Fruit fly (Drosophila melanogaster) whole organism, embryonic: ENCODE results near the gene CG6749.

Source experiments
- Adf1 ChIP-seq: fragments of 200-800 bp; sonication (Bioruptor generic); IDR thresholded peaks from 2 replicates; pipeline ENCODE4 v1.3.6; 2022; ENCODE audit warnings: missing biosample characterization, missing genetic modification characterization
- BEAF-32 ChIP-seq: fragments of 200-800 bp; sonication (Bioruptor generic); optimal IDR thresholded peaks from 3 replicates; lab custom pipeline; 2017; ENCODE audit warnings: missing biosample characterization, missing genetic modification characterization, mild to moderate bottlenecking, moderate library complexity, missing genetic modification reagents
- CG10274 ChIP-seq: fragments of 200-800 bp; sonication (Bioruptor generic); optimal IDR thresholded peaks from 3 replicates; lab custom pipeline; 2017; ENCODE audit warnings: missing biosample characterization, mild to moderate bottlenecking, missing genetic modification characterization
- CG10959 ChIP-seq: fragments of 200-800 bp; sonication (Bioruptor generic); IDR thresholded peaks from 2 replicates; pipeline ENCODE4 v1.3.6; 2022; ENCODE audit warnings: missing biosample characterization, missing genetic modification characterization
- CG11456 ChIP-seq: fragments of 200-800 bp; sonication (Bioruptor generic); IDR thresholded peaks from 3 replicates; pipeline ENCODE4 v1.3.6; 2022; ENCODE audit warnings: missing biosample characterization, missing genetic modification characterization
- CG12104 ChIP-seq: fragments of 200-800 bp; sonication (Bioruptor generic); optimal IDR thresholded peaks from 3 replicates; lab custom pipeline; 2016; ENCODE audit warnings: missing biosample characterization, missing genetic modification characterization
- CG12299 ChIP-seq: fragments of 200-800 bp; sonication (Bioruptor generic); optimal IDR thresholded peaks from 2 replicates; lab custom pipeline; 2018; ENCODE audit warnings: missing biosample characterization, mild to moderate bottlenecking, missing genetic modification characterization
- CG1233 ChIP-seq: fragments of 200-800 bp; sonication (Bioruptor generic); optimal IDR thresholded peaks from 4 replicates; lab custom pipeline; 2018; ENCODE audit warnings: missing biosample characterization, mild to moderate bottlenecking, missing genetic modification characterization
- CG14710 ChIP-seq: fragments of 200-800 bp; sonication (Bioruptor generic); optimal IDR thresholded peaks from 3 replicates; lab custom pipeline; 2019; ENCODE audit warnings: missing biosample characterization, mild to moderate bottlenecking, missing genetic modification characterization, moderate library complexity
- CG15479 ChIP-seq: fragments of 200-800 bp; sonication (Bioruptor generic); optimal IDR thresholded peaks from 3 replicates; lab custom pipeline; 2019; ENCODE audit warnings: missing biosample characterization, mild to moderate bottlenecking, missing genetic modification characterization, moderate library complexity
- CG16815 ChIP-seq: fragments of 200-800 bp; sonication (Bioruptor generic); optimal IDR thresholded peaks from 3 replicates; lab custom pipeline; 2017; ENCODE audit warnings: missing biosample characterization, mild to moderate bottlenecking, missing genetic modification characterization
- CG1792 ChIP-seq: fragments of 200-800 bp; sonication (Bioruptor generic); optimal IDR thresholded peaks from 2 replicates; lab custom pipeline; 2016; ENCODE audit warnings: missing biosample characterization, missing genetic modification characterization
- CG2202 ChIP-seq: fragments of 200-800 bp; sonication (Bioruptor generic); optimal IDR thresholded peaks from 2 replicates; lab custom pipeline; 2018; ENCODE audit warnings: missing biosample characterization, mild to moderate bottlenecking, missing genetic modification characterization
- CG31365 ChIP-seq: fragments of 200-800 bp; sonication (Bioruptor generic); optimal IDR thresholded peaks from 2 replicates; lab custom pipeline; 2018; ENCODE audit warnings: missing biosample characterization, mild to moderate bottlenecking, missing genetic modification characterization
- CG32772 ChIP-seq: fragments of 200-800 bp; sonication (Bioruptor generic); IDR thresholded peaks from 2 replicates; pipeline ENCODE4 v1.3.6; 2022; ENCODE audit warnings: missing biosample characterization, missing genetic modification characterization
- CG34422 ChIP-seq: fragments of 200-800 bp; sonication (Bioruptor generic); IDR thresholded peaks from 3 replicates; pipeline ENCODE4 v1.3.6; 2022; ENCODE audit warnings: missing biosample characterization, missing genetic modification characterization
- CG6175 ChIP-seq: fragments of 200-800 bp; sonication (Bioruptor generic); IDR thresholded peaks from 3 replicates; pipeline ENCODE4 v1.3.6; 2022; ENCODE audit warnings: missing biosample characterization, missing genetic modification characterization
- CG6689 ChIP-seq: fragments of 200-800 bp; sonication (Bioruptor generic); IDR thresholded peaks from 2 replicates; pipeline ENCODE4 v1.3.6; 2022; ENCODE audit warnings: missing biosample characterization, missing genetic modification characterization
- CG7372 ChIP-seq: fragments of 200-800 bp; sonication (Bioruptor generic); IDR thresholded peaks from 2 replicates; pipeline ENCODE4 v1.3.6; 2022; ENCODE audit warnings: missing biosample characterization, missing genetic modification characterization
- CG8290 ChIP-seq, 3 experiments: fragments of 200-800 bp; sonication (Bioruptor generic); optimal IDR thresholded peaks; 2 replicates each; lab custom pipeline; 2016 to 2019; ENCODE audit warnings: missing biosample characterization in 3 of 3, missing genetic modification characterization in 3 of 3, mild to moderate bottlenecking in 2 of 3, moderate library complexity in 1 of 3
- Eip74EF ChIP-seq, 2 experiments: fragments of 200-800 bp in 1 of 2; fragments of >200 bp in 1 of 2; sonication (Bioruptor generic) in 1 of 2; optimal IDR thresholded peaks; 2 replicates each; lab custom pipeline; 2017 to 2019; ENCODE audit warnings: missing biosample characterization in 2 of 2, missing genetic modification characterization in 2 of 2, mild to moderate bottlenecking in 1 of 2, moderate library complexity in 1 of 2
- GATAe ChIP-seq: fragments of 200-800 bp; sonication (Bioruptor generic); conservative IDR thresholded peaks from 2 replicates; pipeline ENCODE4 v1.3.6; 2022; ENCODE audit warnings: missing biosample characterization, missing genetic modification characterization
- H2.0 ChIP-seq: fragments of 200-800 bp; sonication (Bioruptor generic); IDR thresholded peaks from 2 replicates; pipeline ENCODE4 v1.3.6; 2022; ENCODE audit warnings: missing biosample characterization, missing genetic modification characterization
- Hsf ChIP-seq: fragments of 200-800 bp; sonication (Bioruptor generic); optimal IDR thresholded peaks from 3 replicates; lab custom pipeline; 2016; ENCODE audit warnings: missing biosample characterization, missing genetic modification characterization
- MTF-1 ChIP-seq: fragments of 200-800 bp; sonication (Bioruptor generic); optimal IDR thresholded peaks from 2 replicates; lab custom pipeline; 2018; ENCODE audit warnings: missing biosample characterization, mild to moderate bottlenecking, missing genetic modification characterization, borderline replicate concordance
- Meics ChIP-seq: fragments of 200-800 bp; sonication (Bioruptor generic); optimal IDR thresholded peaks from 2 replicates; lab custom pipeline; 2017; ENCODE audit warnings: missing biosample characterization, mild to moderate bottlenecking, missing genetic modification characterization
- Mrtf ChIP-seq: fragments of 200-800 bp; sonication (Bioruptor generic); IDR thresholded peaks from 3 replicates; pipeline ENCODE4 v1.3.6; 2022; ENCODE audit warnings: missing biosample characterization, missing genetic modification characterization
- Oaz ChIP-seq: fragments of 200-800 bp; sonication (Bioruptor generic); IDR thresholded peaks from 2 replicates; pipeline ENCODE4 v1.3.6; 2022; ENCODE audit warnings: missing biosample characterization, missing genetic modification characterization
- Oli ChIP-seq: fragments of 200-800 bp; sonication (Bioruptor generic); optimal IDR thresholded peaks from 2 replicates; lab custom pipeline; 2018; ENCODE audit warnings: missing biosample characterization, mild to moderate bottlenecking, missing genetic modification characterization, moderate library complexity
- Sox100B ChIP-seq: fragments of 200-800 bp; sonication (Bioruptor generic); optimal IDR thresholded peaks from 3 replicates; lab custom pipeline; 2018; ENCODE audit warnings: missing biosample characterization, mild to moderate bottlenecking, missing genetic modification characterization
- Usf ChIP-seq: fragments of 200-800 bp; sonication (Bioruptor generic); optimal IDR thresholded peaks from 2 replicates; lab custom pipeline; 2017; ENCODE audit warnings: missing genotype, missing biosample characterization, missing genetic modification characterization
- YL-1 ChIP-seq: fragments of 200-800 bp; sonication (Bioruptor generic); optimal IDR thresholded peaks from 3 replicates; lab custom pipeline; 2017; ENCODE audit warnings: missing biosample characterization, mild to moderate bottlenecking, missing genetic modification characterization
- ash1 ChIP-seq: fragments of 200-800 bp; sonication (Bioruptor generic); optimal IDR thresholded peaks from 2 replicates; lab custom pipeline; 2018; ENCODE audit warnings: missing biosample characterization, mild to moderate bottlenecking, missing genetic modification characterization
- cato ChIP-seq: fragments of 200-800 bp; sonication (Bioruptor generic); optimal IDR thresholded peaks from 2 replicates; lab custom pipeline; 2016; ENCODE audit warnings: missing biosample characterization, missing genetic modification characterization, borderline replicate concordance
- chif ChIP-seq, 2 experiments: fragments of 200-800 bp; sonication (Bioruptor generic); optimal IDR thresholded peaks; 3 replicates each; lab custom pipeline; 2016; ENCODE audit warnings: missing biosample characterization in 2 of 2, missing genetic modification characterization in 2 of 2
- da ChIP-seq: fragments of 200-800 bp; sonication (Bioruptor generic); optimal IDR thresholded peaks from 2 replicates; lab custom pipeline; 2016; ENCODE audit warnings: missing biosample characterization, missing genetic modification characterization
- dysf ChIP-seq: fragments of 200-800 bp; sonication (Bioruptor generic); IDR thresholded peaks from 3 replicates; pipeline ENCODE4 v1.3.6; 2022; ENCODE audit warnings: missing biosample characterization, missing genetic modification characterization
- ems ChIP-seq: fragments of 200-800 bp; sonication (Bioruptor generic); optimal IDR thresholded peaks from 3 replicates; lab custom pipeline; 2016; ENCODE audit warnings: missing biosample characterization, missing genetic modification characterization
- gt ChIP-seq: fragments of 200-800 bp; sonication (Bioruptor generic); IDR thresholded peaks from 2 replicates; pipeline ENCODE4 v1.3.6; 2022; ENCODE audit warnings: missing biosample characterization, missing genetic modification characterization
- hth ChIP-seq: fragments of >200 bp; optimal IDR thresholded peaks from 2 replicates; lab custom pipeline; 2017; ENCODE audit warnings: inconsistent platforms
- insv ChIP-seq, 2 experiments: fragments of 200-800 bp; sonication (Bioruptor generic); optimal IDR thresholded peaks; 3 replicates each; lab custom pipeline; 2016 to 2018; ENCODE audit warnings: missing biosample characterization in 2 of 2, missing genetic modification characterization in 2 of 2
- lilli ChIP-seq: fragments of 200-800 bp; sonication (Bioruptor generic); optimal IDR thresholded peaks from 3 replicates; lab custom pipeline; 2016; ENCODE audit warnings: missing biosample characterization, missing genetic modification characterization
- luna ChIP-seq: fragments of 200-800 bp; sonication (Bioruptor generic); optimal IDR thresholded peaks from 2 replicates; lab custom pipeline; 2016; ENCODE audit warnings: missing biosample characterization, missing genetic modification characterization
- odd ChIP-seq: fragments of 200-800 bp; sonication (Bioruptor generic); optimal IDR thresholded peaks from 2 replicates; lab custom pipeline; 2017; ENCODE audit warnings: missing biosample characterization, mild to moderate bottlenecking, missing genetic modification characterization
- pnt ChIP-seq: fragments of 200-800 bp; sonication (Bioruptor generic); optimal IDR thresholded peaks from 3 replicates; lab custom pipeline; 2016; ENCODE audit warnings: missing biosample characterization, missing genetic modification characterization
- pum ChIP-seq: fragments of 200-800 bp; sonication (Bioruptor generic); optimal IDR thresholded peaks from 2 replicates; lab custom pipeline; 2016; ENCODE audit warnings: missing biosample characterization, missing genetic modification characterization
- salm ChIP-seq: fragments of 200-800 bp; sonication (Bioruptor generic); optimal IDR thresholded peaks from 2 replicates; lab custom pipeline; 2018; ENCODE audit warnings: missing biosample characterization, mild to moderate bottlenecking, missing genetic modification characterization
- sens ChIP-seq: fragments of 200-800 bp; sonication (Bioruptor generic); peaks from one replicate; lab custom pipeline; 2016; ENCODE audit warnings: missing biosample characterization, missing genetic modification characterization
- sna ChIP-seq: fragments of 200-800 bp; sonication (Bioruptor generic); IDR thresholded peaks from 2 replicates; pipeline ENCODE4 v1.3.6; 2022; ENCODE audit warnings: missing biosample characterization, missing genetic modification characterization; ENCODE audit not compliant: partially characterized antibody
- tin ChIP-seq: fragments of 200-800 bp; sonication (Bioruptor generic); optimal IDR thresholded peaks from 3 replicates; lab custom pipeline; 2016; ENCODE audit warnings: missing biosample characterization, missing genetic modification characterization
- unc-4 ChIP-seq: fragments of 200-800 bp; sonication (Bioruptor generic); IDR thresholded peaks from 2 replicates; pipeline ENCODE4 v1.3.6; 2022; ENCODE audit warnings: missing biosample characterization, missing genetic modification characterization; ENCODE audit not compliant: partially characterized antibody
- wor ChIP-seq: fragments of 200-800 bp; sonication (Bioruptor generic); IDR thresholded peaks from 2 replicates; pipeline ENCODE4 v1.3.6; 2022; ENCODE audit warnings: missing biosample characterization, missing genetic modification characterization

The CG6749 gene

dm6 chr3L:9695647-9696046, 38.0 kb downstream of the CG6749 start (continued):
- TF ChIP-seq unc-4 (GFP tag; lab: Robert Waterston, UW) (no peak), Oaz (GFP tag; lab: Robert Waterston, UW) (no peak), CG12104 (no peak), insv (GFP tag; optimal IDR thresholded peaks at IDR 0.05; lab: Kevin White, UChicago) (no peak), CG6175 (GFP tag; lab: Robert Waterston, UW) (no peak), CG15479 (GFP tag; lab: Kevin White, UChicago) (no peak), Hsf (GFP tag; lab: Kevin White, UChicago) (no peak), CG1792 (no peak), pum (no peak), CG1233 (GFP tag; lab: Kevin White, UChicago) (no peak), BEAF-32 (no peak), CG32772 (GFP tag; lab: Robert Waterston, UW) (no peak), CG12299 (tag; lab: Kevin White, UChicago) (no peak), ash1 (no peak), CG16815 (GFP tag; lab: Kevin White, UChicago) (no peak), Adf1 (GFP tag; lab: Robert Waterston, UW) (no peak), chif (GFP tag; optimal IDR thresholded peaks at IDR 0.05; lab: Kevin White, UChicago) (no peak), CG8290 (GFP tag; optimal IDR thresholded peaks at IDR 0.05; lab: Kevin White, UChicago) (no peak), CG8290 (tag; optimal IDR thresholded peaks at IDR 0.05; lab: Kevin White, UChicago) (no peak), odd (no peak), tin (no peak), CG10274 (GFP tag; lab: Kevin White, UChicago) (no peak), Oli (tag; lab: Kevin White, UChicago) (peak; percentile 46), Eip74EF (GFP tag; optimal IDR thresholded peaks at IDR 0.05; lab: Kevin White, UChicago) (peak in 1 of 2 experiments; percentile 33), dysf (GFP tag; lab: Robert Waterston, UW) (peak; percentile 47; the same call in 1 of the 3 replicates), CG10959 (GFP tag; lab: Robert Waterston, UW) (no peak), MTF-1 (GFP tag; lab: Kevin White, UChicago) (no peak), CG7372 (no peak), Mrtf (GFP tag; lab: Robert Waterston, UW) (no peak), Meics (GFP tag; lab: Kevin White, UChicago) (peak; percentile 41), lilli (peak; percentile 13), GATAe (GFP tag; lab: Robert Waterston, UW) (no peak), CG2202 (tag; lab: Kevin White, UChicago) (no peak), sens (GFP tag; lab: Kevin White, UChicago) (peak; percentile 64), ems (GFP tag; lab: Kevin White, UChicago) (no peak), cato (GFP tag; lab: Kevin White, UChicago) (no peak), salm (peak; percentile 10), sna (GFP tag; lab: Robert Waterston, UW) (no peak), da (GFP tag; lab: Kevin White, UChicago) (no peak), Sox100B (GFP tag; lab: Kevin White, UChicago) (peak; percentile 22), gt (GFP tag; lab: Robert Waterston, UW) (no peak), luna (GFP tag; lab: Kevin White, UChicago) (no peak), CG6689 (peak; percentile 24), Usf (GFP tag; lab: Kevin White, UChicago) (no peak), YL-1 (no peak), CG34422 (GFP tag; lab: Robert Waterston, UW) (no peak), CG11456 (GFP tag; lab: Robert Waterston, UW) (no peak), CG14710 (tag; lab: Kevin White, UChicago) (no peak), H2.0 (no peak), CG31365 (tag; lab: Kevin White, UChicago) (no peak), pnt (GFP tag; lab: Kevin White, UChicago) (no peak), wor (no peak), hth (lab: Kevin White, UChicago) (no peak)
